Worm (Caenorhabditis elegans): ENCODE measurements around the gene F36H9.1.
A peak's percentile ranks its signal among the peaks of the same experiment; 100 is the strongest.

F36H9.1 gene

ce11 chrV:1845977-1846376 is 51.7 kb downstream of the F36H9.1 start, which contains the start of gene T10B5.7:
Gene T10B5.7 (plus strand): TSS chrV:1846201.
- TF ChIP-seq fkh-8 (tag; optimal IDR thresholded peaks at IDR 0.05) = no peak
- TF ChIP-seq elt-2 (tag; optimal IDR thresholded peaks at IDR 0.05) = peak; percentile 42
- no peak for TF ChIP-seq nhr-77 (tag; optimal IDR thresholded peaks at IDR 0.05)
- no peak for TF ChIP-seq efl-1 (optimal IDR thresholded peaks at IDR 0.05)
- no peak for TF ChIP-seq efl-1 (GFP tag; optimal IDR thresholded peaks at IDR 0.05 in 1 of 2)

Data from whole organism, L1 larva.